ENCODE assay signal across 3 fruit fly cellular contexts in genomic region chrX:10719280-10719679, dm6.
TF ChIP-seq lines count a peak whose summit lies in the region.

No protein-coding gene starts in this region.

- TF ChIP-seq CTCF in whole organism, embryonic (GFP tag; optimal IDR thresholded peaks at IDR 0.05; lab: Kevin White, UChicago): no peak

TF ChIP-seq in whole organism, adult, 20 proteins besides CTCF, POLR2A, EP300 and RAD21:
- TF ChIP-seq toe (GFP tag; optimal IDR thresholded peaks at IDR 0.05; lab: Kevin White, UChicago) (no peak), Hr96 (GFP tag; optimal IDR thresholded peaks at IDR 0.05; lab: Kevin White, UChicago) (no peak), tj (GFP tag; optimal IDR thresholded peaks at IDR 0.05; lab: Kevin White, UChicago) (peak; percentile 57), CG11617 (GFP tag; optimal IDR thresholded peaks at IDR 0.05; lab: Kevin White, UChicago) (no peak), pad (GFP tag; optimal IDR thresholded peaks at IDR 0.05; lab: Kevin White, UChicago) (peak; percentile 0), kay (GFP tag; lab: Kevin White, UChicago; ENCODE audit: borderline replicate concordance) (no peak), CG12768 (GFP tag; optimal IDR thresholded peaks at IDR 0.05; lab: Kevin White, UChicago) (no peak), Clk (GFP tag; optimal IDR thresholded peaks at IDR 0.05; lab: Kevin White, UChicago) (no peak), cic (GFP tag; optimal IDR thresholded peaks at IDR 0.05; lab: Kevin White, UChicago) (peak; percentile 90), CG7045 (GFP tag; optimal IDR thresholded peaks at IDR 0.05; lab: Kevin White, UChicago) (no peak), cnc (optimal IDR thresholded peaks at IDR 0.05; lab: Kevin White, UChicago) (no peak), CG5204 (GFP tag; optimal IDR thresholded peaks at IDR 0.05; lab: Kevin White, UChicago) (no peak), CG7101 (tag; optimal IDR thresholded peaks at IDR 0.05; lab: Kevin White, UChicago) (no peak), CG33017 (tag; optimal IDR thresholded peaks at IDR 0.05; lab: Kevin White, UChicago) (no peak)

TF ChIP-seq in whole organism, embryonic, 481 proteins besides CTCF, POLR2A, EP300 and RAD21:
- 0 out of 2 replicates have a peak, but pooled peaks have one; percentile 21 for TF ChIP-seq CG14014 (GFP tag; IDR thresholded peaks at IDR 0.05; lab: Robert Waterston, UW)
- TF ChIP-seq lab (GFP tag; optimal IDR thresholded peaks at IDR 0.05; lab: Kevin White, UChicago): peak; percentile 41
- TF ChIP-seq CG8290 (GFP tag; optimal IDR thresholded peaks at IDR 0.05; lab: Kevin White, UChicago): no peak
- peak in 1 of 2 experiments; percentile 38 for TF ChIP-seq CG8290 (tag; optimal IDR thresholded peaks at IDR 0.05; lab: Kevin White, UChicago)
- peak; percentile 43; the same call in 1 of the 2 replicates for TF ChIP-seq sob (GFP tag; IDR thresholded peaks at IDR 0.05; lab: Robert Waterston, UW)
- TF ChIP-seq bbx (GFP tag; IDR thresholded peaks at IDR 0.05; lab: Robert Waterston, UW; ENCODE audit: partially characterized antibody): no peak
- TF ChIP-seq CG10543 (GFP tag; optimal IDR thresholded peaks at IDR 0.05; lab: Kevin White, UChicago): peak; percentile 39
- peak; percentile 1 for TF ChIP-seq HmgZ (tag; optimal IDR thresholded peaks at IDR 0.05; lab: Kevin White, UChicago)
- peak; percentile 0 for TF ChIP-seq CG15514 (GFP tag; optimal IDR thresholded peaks at IDR 0.05; lab: Kevin White, UChicago)
- peak; percentile 84 for TF ChIP-seq rib (GFP tag; IDR thresholded peaks at IDR 0.05; lab: Robert Waterston, UW)
- 0 out of 2 replicates have a peak, but pooled peaks have one; percentile 29 for TF ChIP-seq klu (GFP tag; IDR thresholded peaks at IDR 0.05; lab: Robert Waterston, UW)
- TF ChIP-seq Adf1 (GFP tag; IDR thresholded peaks at IDR 0.05; lab: Robert Waterston, UW): peak; percentile 32; the same call in 1 of the 2 replicates
- peak; percentile 46 for TF ChIP-seq CG12769 (tag; optimal IDR thresholded peaks at IDR 0.05; lab: Kevin White, UChicago)
- TF ChIP-seq CG9932 (GFP tag; IDR thresholded peaks at IDR 0.05; lab: Robert Waterston, UW): peak; percentile 32; the same call in 1 of the 2 replicates
- TF ChIP-seq CG34376 (GFP tag; optimal IDR thresholded peaks at IDR 0.05; lab: Kevin White, UChicago): no peak
- 0 out of 2 replicates have a peak, but pooled peaks have one; percentile 15 for TF ChIP-seq Rfx (GFP tag; IDR thresholded peaks at IDR 0.05; lab: Robert Waterston, UW)
- no peak for TF ChIP-seq prd (optimal IDR thresholded peaks at IDR 0.05; lab: Kevin White, UChicago)
- TF ChIP-seq prd (GFP tag; IDR thresholded peaks at IDR 0.05; lab: Robert Waterston, UW): 0 out of 3 replicates have a peak, but pooled peaks have one; percentile 22
- TF ChIP-seq CG9437 (GFP tag; optimal IDR thresholded peaks at IDR 0.05; lab: Kevin White, UChicago): peak; percentile 9
- TF ChIP-seq unpg (GFP tag; optimal IDR thresholded peaks at IDR 0.05; lab: Kevin White, UChicago): no peak
- TF ChIP-seq exex (tag; optimal IDR thresholded peaks at IDR 0.05; lab: Kevin White, UChicago): peak; percentile 51
- no peak for TF ChIP-seq da (GFP tag; optimal IDR thresholded peaks at IDR 0.05; lab: Kevin White, UChicago)
- no peak for TF ChIP-seq disco-r (GFP tag; optimal IDR thresholded peaks at IDR 0.05; lab: Kevin White, UChicago)
- TF ChIP-seq GATAe (GFP tag; conservative IDR thresholded peaks at IDR 0.05; lab: Robert Waterston, UW): 0 out of 2 replicates have a peak, but pooled peaks have one; percentile 45
- TF ChIP-seq twi (tag; optimal IDR thresholded peaks at IDR 0.05; lab: Kevin White, UChicago): no peak
- TF ChIP-seq cwo (GFP tag; optimal IDR thresholded peaks at IDR 0.05; lab: Kevin White, UChicago): peak; percentile 16
- 0 out of 3 replicates have a peak, but pooled peaks have one; percentile 28 for TF ChIP-seq vnd (GFP tag; IDR thresholded peaks at IDR 0.05; lab: Robert Waterston, UW; ENCODE audit: partially characterized antibody)
- no peak for TF ChIP-seq nerfin-2 (GFP tag; IDR thresholded peaks at IDR 0.05; lab: Robert Waterston, UW; ENCODE audit: partially characterized antibody)
- 0 out of 2 replicates have a peak, but pooled peaks have one; percentile 9 for TF ChIP-seq Ptx1 (GFP tag; IDR thresholded peaks at IDR 0.05; lab: Robert Waterston, UW)
- peak; percentile 88 for TF ChIP-seq crol (GFP tag; IDR thresholded peaks at IDR 0.05; lab: Robert Waterston, UW)
- peak; percentile 68 for TF ChIP-seq sug (tag; optimal IDR thresholded peaks at IDR 0.05; lab: Kevin White, UChicago)
- TF ChIP-seq Dfd (GFP tag; optimal IDR thresholded peaks at IDR 0.05; lab: Kevin White, UChicago): no peak
- no peak for TF ChIP-seq Bteb2 (GFP tag; optimal IDR thresholded peaks at IDR 0.05; lab: Kevin White, UChicago)
- TF ChIP-seq mirr (GFP tag; optimal IDR thresholded peaks at IDR 0.05; lab: Kevin White, UChicago): peak; percentile 52
- no peak for TF ChIP-seq Dek (tag; optimal IDR thresholded peaks at IDR 0.05; lab: Kevin White, UChicago)
- TF ChIP-seq CG15269 (tag; optimal IDR thresholded peaks at IDR 0.05; lab: Kevin White, UChicago): no peak
- peak; percentile 3 for TF ChIP-seq CG18599 (GFP tag; optimal IDR thresholded peaks at IDR 0.05; lab: Kevin White, UChicago)
TF ChIP-seq in whole organism, embryonic: peak in this region for 24.

TF ChIP-seq in whole organism, wandering third instar larva, 38 proteins besides CTCF, POLR2A, EP300 and RAD21:
- TF ChIP-seq brk (GFP tag; optimal IDR thresholded peaks at IDR 0.05; lab: Kevin White, UChicago) (no peak), Dfd (GFP tag; optimal IDR thresholded peaks at IDR 0.05; lab: Kevin White, UChicago) (peak; percentile 71)
